Fruit fly (Drosophila melanogaster): ENCODE data around the gene CG3386.

CG3386 gene

dm6 chr3L:632058-632457 lies 50.2 kb downstream of the CG3386 start:
- TF ChIP-seq EcR (GFP tag; optimal IDR thresholded peaks at IDR 0.05), result no peak
- TF ChIP-seq CG14655 (GFP tag; optimal IDR thresholded peaks at IDR 0.05), result no peak
- TF ChIP-seq CG8159 (tag; optimal IDR thresholded peaks at IDR 0.05), result no peak
- no peak for TF ChIP-seq CG8301 (tag; optimal IDR thresholded peaks at IDR 0.05)
- no peak for TF ChIP-seq CG13204 (GFP tag; optimal IDR thresholded peaks at IDR 0.05)
- TF ChIP-seq Pif1B (GFP tag; optimal IDR thresholded peaks at IDR 0.05), result no peak
- no peak for TF ChIP-seq gl (tag; optimal IDR thresholded peaks at IDR 0.05)
- no peak for TF ChIP-seq CG9948 (tag; optimal IDR thresholded peaks at IDR 0.05)
- TF ChIP-seq CG12605 (GFP tag; IDR thresholded peaks at IDR 0.05), result no peak
- no peak for TF ChIP-seq D1 (tag; optimal IDR thresholded peaks at IDR 0.05)
- TF ChIP-seq CG32121 (GFP tag; IDR thresholded peaks at IDR 0.05), result no peak
- no peak for TF ChIP-seq CG17806 (tag; optimal IDR thresholded peaks at IDR 0.05)
- TF ChIP-seq CG15710 (tag; optimal IDR thresholded peaks at IDR 0.05), result no peak
- TF ChIP-seq Pif1A (GFP tag; optimal IDR thresholded peaks at IDR 0.05), result no peak
- no peak for TF ChIP-seq Ets98B (GFP tag; IDR thresholded peaks at IDR 0.05)
- TF ChIP-seq rn (GFP tag; IDR thresholded peaks at IDR 0.05), result no peak
- TF ChIP-seq CG4496 (GFP tag; IDR thresholded peaks at IDR 0.05), result no peak
- no peak for TF ChIP-seq CG10348 (GFP tag; IDR thresholded peaks at IDR 0.05)
- no peak for TF ChIP-seq fd96Ca (GFP tag; IDR thresholded peaks at IDR 0.05)

DNA sequence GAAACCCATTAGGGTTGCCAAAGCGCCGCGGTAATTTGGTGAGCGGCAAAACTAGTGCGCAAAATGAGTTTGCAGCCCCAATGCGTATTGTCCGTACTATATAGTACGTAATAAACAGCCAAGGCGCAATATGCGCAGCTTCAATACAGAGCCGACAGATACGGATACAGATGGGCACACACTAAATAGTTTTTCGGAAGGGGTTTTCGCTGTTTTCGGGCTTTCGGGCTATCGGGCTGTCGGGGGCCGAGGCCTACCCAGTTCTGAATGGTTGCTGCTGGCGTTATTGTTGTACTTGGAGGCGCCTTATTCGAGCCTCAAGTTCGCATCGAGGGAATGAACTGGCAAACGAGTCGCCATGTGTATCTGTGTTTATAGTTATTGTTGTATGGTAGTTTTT lies 51.6 kb downstream of the CG3386 start:
- TF ChIP-seq CG4496 (GFP tag; IDR thresholded peaks at IDR 0.05), result peak; percentile 17; the same call in 1 of the 3 replicates
- TF ChIP-seq gl (tag; optimal IDR thresholded peaks at IDR 0.05), result no peak
- TF ChIP-seq CG8301 (tag; optimal IDR thresholded peaks at IDR 0.05), result no peak
- TF ChIP-seq fd96Ca (GFP tag; IDR thresholded peaks at IDR 0.05), result no peak
